Worm (Caenorhabditis elegans): Measurements from ENCODE around the gene best-2.

- TF ChIP-seq sptf-1 (tag; optimal IDR thresholded peaks at IDR 0.05) (no peak), mep-1 (tag; optimal IDR thresholded peaks at IDR 0.05) (no peak), lsy-2 (tag; optimal IDR thresholded peaks at IDR 0.05) (no peak), ces-1 (GFP tag; optimal IDR thresholded peaks at IDR 0.05) (no peak), unc-39 (tag; optimal IDR thresholded peaks at IDR 0.05) (no peak), pha-4 (tag; optimal IDR thresholded peaks at IDR 0.05) (no peak), ceh-39 (tag; optimal IDR thresholded peaks at IDR 0.05) (no peak), cnd-1 (tag; optimal IDR thresholded peaks at IDR 0.05) (peak; percentile 51), ztf-11 (tag; optimal IDR thresholded peaks at IDR 0.05) (no peak), tbx-8 (GFP tag; optimal IDR thresholded peaks at IDR 0.05) (no peak)
Observed at ce11 chrIV:13116679-13117078, 3.8 kb upstream of the best-2 start.

All from whole organism, mixed stage, embryonic.